Fruit fly (Drosophila melanogaster) whole organism, prepupa: ENCODE results near the gene kis.

Experiments
- CG11294 ChIP-seq: fragments of 200-800 bp; sonication (Bioruptor generic); IDR thresholded peaks from 2 replicates; pipeline ENCODE4 v1.3.6; 2022; ENCODE audit warnings: missing biosample characterization, missing genetic modification characterization
- CG11762 ChIP-seq: fragments of 200-800 bp; sonication (Bioruptor generic); optimal IDR thresholded peaks from 3 replicates; lab custom pipeline; 2016; ENCODE audit warnings: missing biosample characterization, missing genetic modification characterization; ENCODE audit not compliant: insufficient read depth
- CG6792 ChIP-seq: fragments of 200-800 bp; sonication (Bioruptor generic); optimal IDR thresholded peaks from 3 replicates; lab custom pipeline; 2016; ENCODE audit warnings: missing biosample characterization, missing genetic modification characterization
- CG7368 ChIP-seq: fragments of 200-800 bp; sonication (Bioruptor generic); optimal IDR thresholded peaks from 3 replicates; lab custom pipeline; 2016; ENCODE audit warnings: missing biosample characterization, missing genetic modification characterization
- Eip75B ChIP-seq: fragments of 200-800 bp; sonication (Bioruptor generic); optimal IDR thresholded peaks from 3 replicates; lab custom pipeline; 2016; ENCODE audit warnings: missing biosample characterization, missing genetic modification characterization
- Hr38 ChIP-seq: sonication (Bioruptor generic); optimal IDR thresholded peaks from 2 replicates; lab custom pipeline; 2016; ENCODE audit warnings: missing biosample characterization, missing genetic modification characterization
- Hr39 ChIP-seq: fragments of 200-800 bp; sonication (Bioruptor generic); optimal IDR thresholded peaks from 2 replicates; lab custom pipeline; 2016; ENCODE audit warnings: missing biosample characterization, missing genetic modification characterization
- Lpt ChIP-seq: fragments of 200-800 bp; sonication (Bioruptor generic); optimal IDR thresholded peaks from 3 replicates; lab custom pipeline; 2016; ENCODE audit warnings: missing biosample characterization, missing genetic modification characterization
- achi ChIP-seq: fragments of 200-800 bp; sonication (Bioruptor generic); optimal IDR thresholded peaks from 3 replicates; lab custom pipeline; 2016; ENCODE audit warnings: missing biosample characterization, missing genetic modification characterization
- fd59A ChIP-seq: fragments of 200-800 bp; sonication (Bioruptor generic); optimal IDR thresholded peaks from 2 replicates; lab custom pipeline; 2017; ENCODE audit warnings: missing biosample characterization, mild to moderate bottlenecking, missing genetic modification characterization, missing genetic modification reagents

DNA sequence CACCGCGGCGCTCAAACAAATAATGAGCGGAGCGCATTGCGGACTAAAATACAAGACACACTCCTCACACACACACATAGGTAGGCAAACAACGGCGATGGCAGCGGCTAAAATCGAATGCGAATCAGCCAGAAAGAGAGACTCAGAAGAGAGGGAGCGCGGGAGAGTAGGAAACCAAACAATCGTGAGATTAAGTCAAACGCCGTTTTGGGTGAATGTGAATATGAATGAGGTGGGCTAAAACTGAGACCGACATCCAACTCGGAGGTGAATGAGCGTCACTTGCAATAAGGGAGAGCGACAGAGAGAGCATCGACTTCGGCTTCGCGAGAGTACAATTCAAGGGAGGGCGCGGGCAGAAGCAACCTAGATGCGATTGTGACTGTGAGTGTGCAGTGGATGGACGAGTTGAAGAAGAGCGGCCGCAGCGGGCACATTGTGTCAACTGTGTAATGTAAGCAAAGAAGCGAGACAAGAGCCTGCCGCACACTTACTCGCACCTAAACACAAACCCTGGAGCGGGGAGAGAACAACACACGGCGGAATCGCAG lies 28.6 kb downstream of the kis start:
- no peak for TF ChIP-seq fd59A (GFP tag; lab: Kevin White, UChicago)
- no peak for TF ChIP-seq CG7368 (GFP tag; lab: Kevin White, UChicago)
- peak; percentile 64 for TF ChIP-seq Lpt (GFP tag; lab: Kevin White, UChicago)
- TF ChIP-seq achi (GFP tag; lab: Kevin White, UChicago) = no peak
- no peak for TF ChIP-seq Hr39 (GFP tag; lab: Kevin White, UChicago)
- TF ChIP-seq CG11762 (GFP tag; lab: Kevin White, UChicago) = no peak
- TF ChIP-seq Eip75B (GFP tag; lab: Kevin White, UChicago) = peak; percentile 32
- TF ChIP-seq CG11294 (GFP tag; lab: Robert Waterston, UW) = no peak
- TF ChIP-seq CG6792 = no peak
- TF ChIP-seq Hr38 = no peak
